Worm (Caenorhabditis elegans) whole organism, midembryonic: ENCODE data around the gene C15F1.2.

ENCODE experiments used
- cog-1 ChIP-seq: sonication (generic microtip); optimal IDR thresholded peaks from 2 replicates; lab custom pipeline; 2016; ENCODE audit warnings: missing genetic modification characterization, missing compliant biosample characterization
- flt-1 ChIP-seq: fragments of 200-800 bp; sonication (Bioruptor generic); IDR thresholded peaks from 2 replicates; pipeline ENCODE4 v1.3.6; 2022; ENCODE audit warnings: missing genetic modification characterization, missing compliant biosample characterization
- med-1 ChIP-seq: sonication (generic microtip); optimal IDR thresholded peaks from 2 replicates; lab custom pipeline; 2017; ENCODE audit warnings: missing genetic modification characterization, mild to moderate bottlenecking, missing compliant biosample characterization, antibody characterized with exemption, missing genetic modification reagents; ENCODE audit not compliant: insufficient read depth
- ztf-29 ChIP-seq: fragments of 200-800 bp; sonication (Bioruptor generic); IDR thresholded peaks from 2 replicates; pipeline ENCODE4 v1.3.6; 2022; ENCODE audit warnings: missing genetic modification reagents, missing genetic modification characterization, missing compliant biosample characterization

- TF ChIP-seq med-1 (GFP tag; lab: Kevin White, UChicago) = no peak
- TF ChIP-seq flt-1 (GFP tag; lab: Robert Waterston, UW) = no peak
- TF ChIP-seq cog-1 = no peak
- TF ChIP-seq ztf-29 (GFP tag; lab: Robert Waterston, UW) = no peak
Observed at ce11 chrII:6941520-6941919, 38.2 kb upstream of the C15F1.2 start.
